Worm (Caenorhabditis elegans) whole organism, L4 larva: ENCODE measurements around the gene trcs-2.
A peak's percentile ranks its signal among the peaks of the same experiment; 100 is the strongest.

Experiments
- F26F4.8 ChIP-seq: fragments of 200-800 bp; sonication (Bioruptor generic); conservative IDR thresholded peaks from 2 replicates; pipeline ENCODE4 v1.3.6; 2022; ENCODE audit warnings: missing genetic modification characterization, missing compliant biosample characterization
- F44E2.7 ChIP-seq: fragments of 200-800 bp; sonication (Bioruptor generic); IDR thresholded peaks from 2 replicates; pipeline ENCODE4 v2.1.2; 2022; ENCODE audit warnings: missing genetic modification characterization, missing compliant biosample characterization
- T20F7.1 ChIP-seq: fragments of 200-800 bp; sonication (Bioruptor generic); optimal IDR thresholded peaks from 2 replicates; lab custom pipeline; 2018; ENCODE audit warnings: mild to moderate bottlenecking, missing genetic modification characterization, missing compliant biosample characterization
- Y48G9A.11 ChIP-seq: fragments of 200-800 bp; sonication (Bioruptor generic); IDR thresholded peaks from 2 replicates; pipeline ENCODE4 v1.3.6; 2022; ENCODE audit warnings: missing genetic modification reagents, missing genetic modification characterization, missing compliant biosample characterization
- Y5F2A.4 ChIP-seq: fragments of 200-800 bp; sonication (Bioruptor generic); optimal IDR thresholded peaks from 2 replicates; lab custom pipeline; 2018; ENCODE audit warnings: mild to moderate bottlenecking, missing genetic modification characterization, missing compliant biosample characterization
- ZK337.2 ChIP-seq: fragments of 200-800 bp; sonication (Bioruptor generic); IDR thresholded peaks from 2 replicates; pipeline ENCODE4 v1.3.6; 2022; ENCODE audit warnings: missing genetic modification reagents, missing genetic modification characterization, missing compliant biosample characterization
- ZK546.5 ChIP-seq, 2 experiments: sonication (generic microtip); optimal IDR thresholded peaks; 2 replicates each; lab custom pipeline; 2017; ENCODE audit warnings: missing biosample characterization in 2 of 2, missing genetic modification characterization in 2 of 2
- ama-1 ChIP-seq: fragments of 150-350 bp; optimal IDR thresholded peaks from 2 replicates; lab custom pipeline; 2014; ENCODE audit warnings: inconsistent platforms, mixed read lengths
- ceh-20 ChIP-seq: fragments of 200-800 bp; sonication (Bioruptor generic); IDR thresholded peaks from 2 replicates; pipeline ENCODE4 v1.3.6; 2022; ENCODE audit warnings: missing genetic modification reagents, missing genetic modification characterization, missing compliant biosample characterization
- ceh-82 ChIP-seq: sonication (generic microtip); optimal IDR thresholded peaks from 2 replicates; lab custom pipeline; 2017; ENCODE audit warnings: missing biosample characterization, missing genetic modification characterization
- daf-16 ChIP-seq, 3 experiments: sonication (generic microtip); optimal IDR thresholded peaks; 2 replicates each; lab custom pipeline; 2016 to 2017; ENCODE audit warnings: missing genetic modification characterization in 3 of 3, missing genetic modification reagents in 3 of 3, mild to moderate bottlenecking in 2 of 3, missing compliant biosample characterization in 2 of 3, missing biosample characterization in 1 of 3, moderate library complexity in 1 of 3
- dpl-1 ChIP-seq: fragments of 150-350 bp; optimal IDR thresholded peaks from 2 replicates; lab custom pipeline; 2014; ENCODE audit warnings: missing biosample characterization, missing genetic modification reagents, missing genetic modification characterization
- dve-1 ChIP-seq: sonication (generic microtip); optimal IDR thresholded peaks from 2 replicates; lab custom pipeline; 2017; ENCODE audit warnings: antibody characterized with exemption, mild to moderate bottlenecking, missing genetic modification characterization, missing compliant biosample characterization; ENCODE audit not compliant: insufficient read depth
- egl-27 ChIP-seq: sonication (generic microtip); optimal IDR thresholded peaks from 3 replicates; lab custom pipeline; 2017; ENCODE audit warnings: missing biosample characterization, missing genetic modification reagents, missing genetic modification characterization
- egl-43 ChIP-seq: fragments of 200-800 bp; sonication (Bioruptor generic); IDR thresholded peaks from 2 replicates; pipeline ENCODE4 v1.3.6; 2022; ENCODE audit warnings: missing genetic modification reagents, missing genetic modification characterization, missing compliant biosample characterization
- fos-1 ChIP-seq: fragments of 150-350 bp; optimal IDR thresholded peaks from 2 replicates; lab custom pipeline; 2014; ENCODE audit warnings: missing biosample characterization, missing genetic modification characterization
- lin-1 ChIP-seq: fragments of 200-800 bp; sonication (Bioruptor generic); IDR thresholded peaks from 2 replicates; pipeline ENCODE4 v1.3.6; 2022; ENCODE audit warnings: missing genetic modification reagents, missing genetic modification characterization, missing compliant biosample characterization
- lin-15B ChIP-seq: fragments of 150-350 bp; sonication (generic microtip); optimal IDR thresholded peaks from 3 replicates; lab custom pipeline; 2014; ENCODE audit warnings: missing biosample characterization, missing genetic modification characterization
- lsy-2 ChIP-seq, 2 experiments: fragments of 150-350 bp in 1 of 2; sonication (generic microtip) in 1 of 2; optimal IDR thresholded peaks; 2 replicates each; lab custom pipeline; 2014 to 2017; ENCODE audit warnings: missing biosample characterization in 2 of 2, missing genetic modification characterization in 2 of 2
- madf-9 ChIP-seq: fragments of 200-800 bp; sonication (Bioruptor generic); conservative IDR thresholded peaks from 2 replicates; pipeline ENCODE4 v1.3.6; 2022; ENCODE audit warnings: missing genetic modification reagents, missing genetic modification characterization, missing compliant biosample characterization
- mdl-1 ChIP-seq, 2 experiments: fragments of 150-350 bp in 1 of 2; sonication (generic microtip) in 1 of 2; optimal IDR thresholded peaks; 2 replicates each; lab custom pipeline; 2014 to 2017; ENCODE audit warnings: missing biosample characterization in 2 of 2, missing genetic modification characterization in 2 of 2
- mep-1 ChIP-seq: fragments of 150-350 bp; sonication (generic microtip); optimal IDR thresholded peaks from 3 replicates; lab custom pipeline; 2014; ENCODE audit warnings: missing biosample characterization, missing genetic modification characterization
- mxl-3 ChIP-seq: fragments of 200-800 bp; sonication (Bioruptor generic); optimal IDR thresholded peaks from 2 replicates; lab custom pipeline; 2018; ENCODE audit warnings: mild to moderate bottlenecking, missing genetic modification characterization, missing compliant biosample characterization
- nhr-102 ChIP-seq: sonication (generic microtip); optimal IDR thresholded peaks from 2 replicates; lab custom pipeline; 2016; ENCODE audit warnings: mild to moderate bottlenecking, missing genetic modification characterization, moderate library complexity, missing compliant biosample characterization
- nhr-111 ChIP-seq: fragments of 200-800 bp; sonication (Bioruptor generic); optimal IDR thresholded peaks from 2 replicates; lab custom pipeline; 2018; ENCODE audit warnings: mild to moderate bottlenecking, missing genetic modification characterization, missing compliant biosample characterization
- nhr-41 ChIP-seq: fragments of 200-800 bp; sonication (Bioruptor generic); IDR thresholded peaks from 2 replicates; pipeline ENCODE4 v1.3.6; 2022; ENCODE audit warnings: missing genetic modification reagents, missing genetic modification characterization, missing compliant biosample characterization
- nhr-42 ChIP-seq: fragments of 200-800 bp; sonication (Bioruptor generic); IDR thresholded peaks from 2 replicates; pipeline ENCODE4 v1.3.6; 2022; ENCODE audit warnings: missing genetic modification characterization, missing compliant biosample characterization
- nhr-48 ChIP-seq: sonication (generic microtip); optimal IDR thresholded peaks from 2 replicates; lab custom pipeline; 2016; ENCODE audit warnings: mild to moderate bottlenecking, missing genetic modification characterization, missing compliant biosample characterization
- nhr-6 ChIP-seq: fragments of 150-350 bp; optimal IDR thresholded peaks from 2 replicates; lab custom pipeline; 2014; ENCODE audit warnings: missing biosample characterization, missing genetic modification characterization
- pha-4 ChIP-seq, 2 experiments: fragments of 150-350 bp in 1 of 2; fragments of 200-800 bp in 1 of 2; sonication (Bioruptor generic) in 1 of 2; IDR thresholded peaks in 1 of 2; optimal IDR thresholded peaks in 1 of 2; 2 replicates each; pipeline versions ENCODE4 v1.3.6 to Lab custom; 2014 to 2022; ENCODE audit warnings: missing genetic modification characterization in 2 of 2, missing genetic modification reagents in 2 of 2, missing biosample characterization in 1 of 2, missing compliant biosample characterization in 1 of 2
- pqm-1 ChIP-seq: sonication (generic microtip); optimal IDR thresholded peaks from 2 replicates; lab custom pipeline; 2017; ENCODE audit warnings: missing biosample characterization, missing genetic modification characterization
- tra-1 ChIP-seq: fragments of 200-800 bp; sonication (Bioruptor generic); IDR thresholded peaks from 2 replicates; pipeline ENCODE4 v1.3.6; 2022; ENCODE audit warnings: missing genetic modification reagents, missing genetic modification characterization, missing compliant biosample characterization
- unc-130 ChIP-seq: sonication (generic microtip); optimal IDR thresholded peaks from 2 replicates; lab custom pipeline; 2016; ENCODE audit warnings: missing genetic modification reagents, missing genetic modification characterization, missing compliant biosample characterization
- unc-39 ChIP-seq: sonication (generic microtip); optimal IDR thresholded peaks from 2 replicates; lab custom pipeline; 2017; ENCODE audit warnings: missing biosample characterization, missing genetic modification characterization
- unc-62 ChIP-seq, 3 experiments: fragments of 150-350 bp in 1 of 3; sonication (generic microtip); optimal IDR thresholded peaks in 2 of 3; peaks in 1 of 3; 1 replicate in 1 of 3; 2 replicates in 2 of 3; lab custom pipeline; 2014 to 2017; ENCODE audit warnings: missing biosample characterization in 3 of 3, missing genetic modification characterization in 3 of 3, missing genetic modification reagents in 3 of 3, missing genotype in 1 of 3
- zag-1 ChIP-seq: fragments of 150-350 bp; optimal IDR thresholded peaks from 2 replicates; lab custom pipeline; 2014; ENCODE audit warnings: missing biosample characterization, missing genetic modification characterization
- zip-2 ChIP-seq: fragments of 150-350 bp; optimal IDR thresholded peaks from 2 replicates; lab custom pipeline; 2014; ENCODE audit warnings: missing biosample characterization, missing genetic modification characterization
- ztf-11 ChIP-seq: fragments of 150-350 bp; optimal IDR thresholded peaks from 2 replicates; lab custom pipeline; 2014; ENCODE audit warnings: missing biosample characterization, missing genetic modification characterization

trcs-2 gene

ce11 chrII:8691344-8691960 lies 30.8 kb upstream of the trcs-2 start, which contains the start of gene C34C6.3:
TSS of gene C34C6.3 (plus strand) at chrII:8691910.
- TF ChIP-seq ztf-11 (tag; lab: Kevin White, UChicago) (no peak), unc-62 (GFP tag; optimal IDR thresholded peaks at IDR 0.05 in 1 of 2; lab: Kevin White, UChicago) (peak in 1 of 2 experiments; percentile 34), unc-62 (tag; optimal IDR thresholded peaks at IDR 0.05; lab: Kevin White, UChicago) (no peak)

ce11 chrII:8695783-8696182 lies 26.5 kb upstream of the trcs-2 start, which contains the start of gene C34C6.10:
TSS of gene C34C6.10 (minus strand) at chrII:8695883.
- TF ChIP-seq ceh-82 (no peak), lin-15B (tag; lab: Kevin White, UChicago) (no peak), T20F7.1 (GFP tag; lab: Kevin White, UChicago) (no peak), mdl-1 (tag; optimal IDR thresholded peaks at IDR 0.05; lab: Kevin White, UChicago) (no peak), egl-27 (tag; lab: Kevin White, UChicago) (no peak), dve-1 (tag; lab: Kevin White, UChicago) (no peak), mxl-3 (GFP tag; lab: Kevin White, UChicago) (no peak), F44E2.7 (no peak), unc-130 (GFP tag; lab: Kevin White, UChicago) (no peak), nhr-6 (no peak), lin-1 (GFP tag; lab: Robert Waterston, UW) (no peak), ZK546.5 (tag; optimal IDR thresholded peaks at IDR 0.05; lab: Kevin White, UChicago) (no peak), nhr-48 (tag; lab: Kevin White, UChicago) (no peak)

ce11 chrII:8698828-8699227 lies 23.4 kb upstream of the trcs-2 start, which contains the start of gene chdh-1:
TSS of gene chdh-1 (minus strand) at chrII:8698928.
- TF ChIP-seq ceh-82 (no peak), madf-9 (no peak), ama-1 (peak; percentile 45), unc-62 (GFP tag; optimal IDR thresholded peaks at IDR 0.05 in 1 of 2; lab: Kevin White, UChicago) (peak in 1 of 2 experiments; percentile 31), unc-62 (tag; optimal IDR thresholded peaks at IDR 0.05; lab: Kevin White, UChicago) (no peak)

- TF ChIP-seq tra-1 (GFP tag; lab: Robert Waterston, UW), result no peak
- TF ChIP-seq lsy-2 (tag; optimal IDR thresholded peaks at IDR 0.05; lab: Kevin White, UChicago), result peak in 1 of 2 experiments; percentile 84
- no peak for TF ChIP-seq pqm-1 (tag; lab: Kevin White, UChicago)
- peak in 1 of 2 experiments; percentile 49 for TF ChIP-seq unc-62 (GFP tag; optimal IDR thresholded peaks at IDR 0.05 in 1 of 2; lab: Kevin White, UChicago)
- no peak for TF ChIP-seq unc-62 (tag; optimal IDR thresholded peaks at IDR 0.05; lab: Kevin White, UChicago)
Measured at ce11 chrII:8701059-8701458, 21.2 kb upstream of the trcs-2 start.

ce11 chrII:8701619-8702350 lies 20.5 kb upstream of the trcs-2 start, which contains the start of gene sphk-1:
TSS of gene sphk-1 (minus strand) at chrII:8701669.
- TF ChIP-seq Y48G9A.11 (GFP tag; lab: Robert Waterston, UW) (no peak), nhr-41 (GFP tag; lab: Robert Waterston, UW) (no peak), nhr-111 (GFP tag; lab: Kevin White, UChicago) (no peak), ZK546.5 (tag; optimal IDR thresholded peaks at IDR 0.05; lab: Kevin White, UChicago) (no peak), pha-4 (GFP tag; IDR thresholded peaks at IDR 0.05; lab: Robert Waterston, UW) (no peak), pha-4 (tag; optimal IDR thresholded peaks at IDR 0.05; lab: Kevin White, UChicago) (no peak), zag-1 (tag; lab: Kevin White, UChicago) (no peak), zip-2 (tag; lab: Kevin White, UChicago) (no peak)

- TF ChIP-seq Y5F2A.4 (GFP tag; lab: Kevin White, UChicago) (no peak), mxl-3 (GFP tag; lab: Kevin White, UChicago) (no peak), ZK337.2 (GFP tag; lab: Robert Waterston, UW) (no peak), fos-1 (tag; lab: Kevin White, UChicago) (no peak), daf-16 (GFP tag; optimal IDR thresholded peaks at IDR 0.05; lab: Kevin White, UChicago) (no peak), daf-16 (tag; optimal IDR thresholded peaks at IDR 0.05; lab: Kevin White, UChicago) (no peak), egl-43 (GFP tag; lab: Robert Waterston, UW) (no peak), unc-39 (no peak), F26F4.8 (GFP tag; lab: Robert Waterston, UW) (no peak), dpl-1 (GFP tag; lab: Kevin White, UChicago) (no peak), nhr-42 (GFP tag; lab: Robert Waterston, UW) (no peak), ceh-20 (GFP tag; lab: Robert Waterston, UW) (no peak), nhr-102 (no peak), mep-1 (no peak)
Measured at ce11 chrII:8703729-8704128, 18.5 kb upstream of the trcs-2 start, which contains the start of gene ceh-7. TSS of gene ceh-7 (minus strand) at chrII:8703829.
